Fruit fly (Drosophila melanogaster) whole organism, prepupa: ENCODE data around the gene CG40198.
A peak's percentile ranks its signal among the peaks of the same experiment; 100 is the strongest.

Experiments used
- Blimp-1 ChIP-seq: fragments of 200-800 bp; sonication (Bioruptor generic); optimal IDR thresholded peaks from 3 replicates; lab custom pipeline; 2017; ENCODE audit warnings: missing biosample characterization, missing genetic modification characterization, mild to moderate bottlenecking, moderate library complexity, missing genetic modification reagents
- CG10631 ChIP-seq: fragments of 200-800 bp; sonication (Bioruptor generic); optimal IDR thresholded peaks from 2 replicates; lab custom pipeline; 2016; ENCODE audit warnings: missing biosample characterization, missing genetic modification characterization
- CG10669 ChIP-seq: fragments of 200-800 bp; sonication (Bioruptor generic); optimal IDR thresholded peaks from 3 replicates; lab custom pipeline; 2018; ENCODE audit warnings: missing biosample characterization, mild to moderate bottlenecking, missing genetic modification characterization, moderate library complexity
- CG11294 ChIP-seq: fragments of 200-800 bp; sonication (Bioruptor generic); IDR thresholded peaks from 2 replicates; pipeline ENCODE4 v1.3.6; 2022; ENCODE audit warnings: missing biosample characterization, missing genetic modification characterization
- CG11762 ChIP-seq: fragments of 200-800 bp; sonication (Bioruptor generic); optimal IDR thresholded peaks from 3 replicates; lab custom pipeline; 2016; ENCODE audit warnings: missing biosample characterization, missing genetic modification characterization; ENCODE audit not compliant: insufficient read depth
- CG11902 ChIP-seq: fragments of 200-800 bp; sonication (Bioruptor generic); optimal IDR thresholded peaks from 3 replicates; lab custom pipeline; 2016; ENCODE audit warnings: missing biosample characterization, missing genetic modification characterization
- CG15336 ChIP-seq: fragments of 200-800 bp; sonication (Bioruptor generic); IDR thresholded peaks from 2 replicates; pipeline ENCODE4 v1.3.6; 2022; ENCODE audit warnings: missing biosample characterization, missing genetic modification characterization
- CG1621 ChIP-seq: fragments of 200-800 bp; sonication (Bioruptor generic); optimal IDR thresholded peaks from 3 replicates; lab custom pipeline; 2018; ENCODE audit warnings: missing biosample characterization, mild to moderate bottlenecking, missing genetic modification characterization
- CG32006 ChIP-seq: fragments of 200-800 bp; sonication (Bioruptor generic); optimal IDR thresholded peaks from 3 replicates; lab custom pipeline; 2017; ENCODE audit warnings: missing biosample characterization, mild to moderate bottlenecking, missing genetic modification characterization
- CG34406 ChIP-seq: fragments of 200-800 bp; sonication (Bioruptor generic); optimal IDR thresholded peaks from 3 replicates; lab custom pipeline; 2016; ENCODE audit warnings: missing biosample characterization, missing genetic modification characterization
- CG4318 ChIP-seq: fragments of 200-800 bp; sonication (Bioruptor generic); optimal IDR thresholded peaks from 3 replicates; lab custom pipeline; 2017; ENCODE audit warnings: missing biosample characterization, mild to moderate bottlenecking, missing genetic modification characterization
- CG6163 ChIP-seq: fragments of 200-800 bp; sonication (Bioruptor generic); IDR thresholded peaks from 3 replicates; pipeline ENCODE4 v1.3.6; 2022; ENCODE audit warnings: missing biosample characterization, missing genetic modification characterization
- CG6276 ChIP-seq: fragments of 200-800 bp; sonication (Bioruptor generic); optimal IDR thresholded peaks from 2 replicates; lab custom pipeline; 2017; ENCODE audit warnings: missing biosample characterization, mild to moderate bottlenecking, missing genetic modification characterization
- CG6792 ChIP-seq: fragments of 200-800 bp; sonication (Bioruptor generic); optimal IDR thresholded peaks from 3 replicates; lab custom pipeline; 2016; ENCODE audit warnings: missing biosample characterization, missing genetic modification characterization
- CG6808 ChIP-seq: fragments of 200-800 bp; sonication (Bioruptor generic); optimal IDR thresholded peaks from 3 replicates; lab custom pipeline; 2017; ENCODE audit warnings: missing biosample characterization, missing genetic modification characterization, mild to moderate bottlenecking, moderate library complexity, missing genetic modification reagents
- CG6854 ChIP-seq: fragments of 200-800 bp; sonication (Bioruptor generic); optimal IDR thresholded peaks from 2 replicates; lab custom pipeline; 2017; ENCODE audit warnings: missing biosample characterization, mild to moderate bottlenecking, missing genetic modification characterization
- CG8119 ChIP-seq: fragments of 200-800 bp; sonication (Bioruptor generic); IDR thresholded peaks from 3 replicates; pipeline ENCODE4 v1.3.6; 2022; ENCODE audit warnings: missing biosample characterization, missing genetic modification characterization
- CG8319 ChIP-seq: fragments of 200-800 bp; sonication (Bioruptor generic); optimal IDR thresholded peaks from 3 replicates; lab custom pipeline; 2016; ENCODE audit warnings: missing biosample characterization, missing genetic modification characterization
- CG8632 ChIP-seq: fragments of 200-800 bp; sonication (Bioruptor generic); optimal IDR thresholded peaks from 3 replicates; lab custom pipeline; 2016; ENCODE audit warnings: missing biosample characterization, missing genetic modification characterization
- CG9139 ChIP-seq: fragments of 200-800 bp; sonication (Bioruptor generic); optimal IDR thresholded peaks from 3 replicates; lab custom pipeline; 2017; ENCODE audit warnings: missing biosample characterization, mild to moderate bottlenecking, missing genetic modification characterization
- Eip75B ChIP-seq: fragments of 200-800 bp; sonication (Bioruptor generic); optimal IDR thresholded peaks from 3 replicates; lab custom pipeline; 2016; ENCODE audit warnings: missing biosample characterization, missing genetic modification characterization
- Eip78C ChIP-seq: fragments of 200-800 bp; sonication (Bioruptor generic); peaks from one replicate; lab custom pipeline; 2016; ENCODE audit warnings: missing biosample characterization, missing genetic modification characterization
- Eip93F ChIP-seq: fragments of 200-800 bp; sonication (Bioruptor generic); optimal IDR thresholded peaks from 2 replicates; lab custom pipeline; 2016; ENCODE audit warnings: missing biosample characterization, mild to moderate bottlenecking, missing genetic modification characterization
- Ets21C ChIP-seq: fragments of 200-800 bp; sonication (Bioruptor generic); optimal IDR thresholded peaks from 3 replicates; lab custom pipeline; 2016; ENCODE audit warnings: missing biosample characterization, missing genetic modification characterization
- Ets96B ChIP-seq: fragments of 200-800 bp; optimal IDR thresholded peaks from 2 replicates; lab custom pipeline; 2019; ENCODE audit warnings: missing biosample characterization, mild to moderate bottlenecking, missing genetic modification characterization, moderate library complexity
- Hr4 ChIP-seq: fragments of 200-800 bp; sonication (Bioruptor generic); optimal IDR thresholded peaks from 3 replicates; lab custom pipeline; 2016; ENCODE audit warnings: missing biosample characterization, missing genetic modification characterization
- Lpt ChIP-seq: fragments of 200-800 bp; sonication (Bioruptor generic); optimal IDR thresholded peaks from 3 replicates; lab custom pipeline; 2016; ENCODE audit warnings: missing biosample characterization, missing genetic modification characterization
- Met ChIP-seq: fragments of 200-800 bp; sonication (Bioruptor generic); optimal IDR thresholded peaks from 3 replicates; lab custom pipeline; 2016; ENCODE audit warnings: missing biosample characterization, missing genetic modification characterization
- OdsH ChIP-seq: fragments of 200-800 bp; sonication (Bioruptor generic); optimal IDR thresholded peaks from 3 replicates; lab custom pipeline; 2016; ENCODE audit warnings: missing biosample characterization, missing genetic modification characterization
- Smox ChIP-seq: fragments of 200-800 bp; sonication (Bioruptor generic); optimal IDR thresholded peaks from 3 replicates; lab custom pipeline; 2016; ENCODE audit warnings: missing biosample characterization, missing genetic modification characterization
- Sox14 ChIP-seq: fragments of 200-800 bp; sonication (Bioruptor generic); optimal IDR thresholded peaks from 3 replicates; lab custom pipeline; 2016; ENCODE audit warnings: missing biosample characterization, missing genetic modification characterization
- Sox15 ChIP-seq: fragments of 200-800 bp; sonication (Bioruptor generic); optimal IDR thresholded peaks from 3 replicates; lab custom pipeline; 2016; ENCODE audit warnings: missing biosample characterization, missing genetic modification characterization
- acj6 ChIP-seq: fragments of 200-800 bp; sonication (Bioruptor generic); optimal IDR thresholded peaks from 3 replicates; lab custom pipeline; 2016; ENCODE audit warnings: missing biosample characterization, missing genetic modification characterization
- eg ChIP-seq: fragments of 200-800 bp; sonication (Bioruptor generic); IDR thresholded peaks from 3 replicates; pipeline ENCODE4 v1.3.6; 2022; ENCODE audit warnings: missing biosample characterization, missing genetic modification characterization
- fd59A ChIP-seq: fragments of 200-800 bp; sonication (Bioruptor generic); optimal IDR thresholded peaks from 2 replicates; lab custom pipeline; 2017; ENCODE audit warnings: missing biosample characterization, mild to moderate bottlenecking, missing genetic modification characterization, missing genetic modification reagents
- fd85E ChIP-seq: fragments of 200-800 bp; sonication (Bioruptor generic); optimal IDR thresholded peaks from 3 replicates; lab custom pipeline; 2016; ENCODE audit warnings: missing biosample characterization, missing genetic modification characterization
- lz ChIP-seq: fragments of 200-800 bp; sonication (Bioruptor generic); optimal IDR thresholded peaks from 3 replicates; lab custom pipeline; 2016; ENCODE audit warnings: missing biosample characterization, missing genetic modification characterization
- net ChIP-seq: fragments of 200-800 bp; sonication (Bioruptor generic); optimal IDR thresholded peaks from 3 replicates; lab custom pipeline; 2016; ENCODE audit warnings: missing biosample characterization, missing genetic modification characterization
- pdm3 ChIP-seq: fragments of 200-800 bp; sonication (Bioruptor generic); optimal IDR thresholded peaks from 3 replicates; lab custom pipeline; 2016; ENCODE audit warnings: missing biosample characterization, missing genetic modification characterization
- salr ChIP-seq, 2 experiments: fragments of 200-800 bp; sonication (Bioruptor generic); optimal IDR thresholded peaks; 3 replicates each; lab custom pipeline; 2016 to 2018; ENCODE audit warnings: missing biosample characterization in 2 of 2, missing genetic modification characterization in 2 of 2, mild to moderate bottlenecking in 1 of 2
- spab ChIP-seq: fragments of 200-800 bp; sonication (Bioruptor generic); optimal IDR thresholded peaks from 2 replicates; lab custom pipeline; 2017; ENCODE audit warnings: missing biosample characterization, mild to moderate bottlenecking, missing genetic modification characterization, missing genetic modification reagents
- svp ChIP-seq: fragments of 200-800 bp; sonication (Bioruptor generic); peaks from one replicate; lab custom pipeline; 2016; ENCODE audit warnings: missing biosample characterization, missing genetic modification characterization
- topi ChIP-seq: fragments of 200-800 bp; sonication (Bioruptor generic); optimal IDR thresholded peaks from 3 replicates; lab custom pipeline; 2016; ENCODE audit warnings: missing biosample characterization, missing genetic modification characterization
- vri ChIP-seq: fragments of 200-800 bp; sonication (Bioruptor generic); optimal IDR thresholded peaks from 3 replicates; lab custom pipeline; 2016; ENCODE audit warnings: missing biosample characterization, mild to moderate bottlenecking, missing genetic modification characterization

Gene CG40198

dm6 chr3R:4178750-4179485 is 16.9 kb upstream of the CG40198 start:
- TF ChIP-seq Ets21C (GFP tag; lab: Kevin White, UChicago) (no peak), acj6 (GFP tag; lab: Kevin White, UChicago) (no peak), Smox (no peak), OdsH (GFP tag; lab: Kevin White, UChicago) (no peak), Eip78C (GFP tag; lab: Kevin White, UChicago) (peak; percentile 54), CG6792 (GFP tag; lab: Kevin White, UChicago) (no peak), eg (GFP tag; lab: Robert Waterston, UW) (0 out of 3 replicates have a peak, but pooled peaks have one; percentile 4), CG10669 (GFP tag; lab: Kevin White, UChicago) (no peak), salr (GFP tag; optimal IDR thresholded peaks at IDR 0.05; lab: Kevin White, UChicago) (peak in 1 of 2 experiments; percentile 19), Lpt (GFP tag; lab: Kevin White, UChicago) (no peak), fd85E (GFP tag; lab: Kevin White, UChicago) (no peak), CG34406 (GFP tag; lab: Kevin White, UChicago) (no peak), CG1621 (tag; lab: Kevin White, UChicago) (no peak), CG6854 (GFP tag; lab: Kevin White, UChicago) (no peak), lz (GFP tag; lab: Kevin White, UChicago) (no peak), net (GFP tag; lab: Kevin White, UChicago) (no peak), CG10631 (GFP tag; lab: Kevin White, UChicago) (no peak), CG11902 (GFP tag; lab: Kevin White, UChicago) (no peak), CG8119 (GFP tag; lab: Robert Waterston, UW) (no peak), CG9139 (no peak), vri (GFP tag; lab: Kevin White, UChicago) (no peak), fd59A (no peak), CG8319 (no peak), CG6163 (GFP tag; lab: Robert Waterston, UW) (no peak), CG6276 (no peak), CG4318 (GFP tag; lab: Kevin White, UChicago) (peak; percentile 48), CG15336 (GFP tag; lab: Robert Waterston, UW) (no peak), CG11294 (GFP tag; lab: Robert Waterston, UW) (no peak), CG8632 (GFP tag; lab: Kevin White, UChicago) (no peak), CG11762 (no peak), Hr4 (GFP tag; lab: Kevin White, UChicago) (peak; percentile 18), Met (GFP tag; lab: Kevin White, UChicago) (no peak), pdm3 (no peak), Sox14 (GFP tag; lab: Kevin White, UChicago) (no peak), svp (GFP tag; lab: Kevin White, UChicago) (no peak), Sox15 (GFP tag; lab: Kevin White, UChicago) (no peak), Eip93F (GFP tag; lab: Kevin White, UChicago) (no peak), spab (no peak), CG32006 (GFP tag; lab: Kevin White, UChicago) (peak; percentile 66), Blimp-1 (GFP tag; lab: Kevin White, UChicago) (no peak), Ets96B (tag; lab: Kevin White, UChicago) (no peak), CG6808 (no peak), Eip75B (GFP tag; lab: Kevin White, UChicago) (no peak), topi (GFP tag; lab: Kevin White, UChicago) (no peak)
